Worm (Caenorhabditis elegans): Measurements from ENCODE around the gene srd-67.

DNA sequence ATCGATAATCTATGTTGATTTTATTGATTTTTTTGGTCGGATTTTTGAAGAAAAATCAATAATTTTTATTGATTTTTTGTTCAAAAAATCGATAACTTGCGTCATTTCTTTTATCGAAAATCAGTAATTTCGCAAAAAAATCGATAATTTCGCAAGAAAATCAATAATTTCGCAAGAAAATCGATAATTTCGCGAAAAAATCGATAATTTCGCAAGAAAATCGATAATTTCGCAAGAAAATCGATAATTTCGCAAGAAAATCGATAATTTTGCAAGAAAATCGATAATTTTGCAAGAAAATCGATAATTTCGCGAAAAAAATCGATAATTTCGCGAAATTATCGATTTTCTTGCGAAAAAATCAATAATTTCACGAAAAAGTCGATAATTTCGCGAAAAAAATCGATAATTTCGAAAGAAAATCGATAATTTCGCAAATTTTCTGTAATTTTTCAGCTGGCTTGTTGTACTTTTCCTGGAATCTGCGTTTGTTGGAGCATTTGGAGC, 37.8 kb upstream of the srd-67 start:
- TF ChIP-seq pha-4 (tag; optimal IDR thresholded peaks at IDR 0.05) (no peak), nhr-237 (tag; optimal IDR thresholded peaks at IDR 0.05) (no peak), mep-1 (tag; optimal IDR thresholded peaks at IDR 0.05) (no peak), nhr-28 (tag; optimal IDR thresholded peaks at IDR 0.05) (no peak), elt-1 (tag; optimal IDR thresholded peaks at IDR 0.05; ENCODE audit: borderline replicate concordance, insufficient read depth) (no peak), unc-39 (tag; optimal IDR thresholded peaks at IDR 0.05) (no peak), mab-5 (tag; optimal IDR thresholded peaks at IDR 0.05) (no peak), sptf-1 (tag; optimal IDR thresholded peaks at IDR 0.05) (no peak), snpc-4 (tag; optimal IDR thresholded peaks at IDR 0.05) (no peak)

All from whole organism, mixed stage, embryonic.